Fruit fly (Drosophila melanogaster): Measurements from ENCODE around the gene abd-A.

The abd-A gene

DNA sequence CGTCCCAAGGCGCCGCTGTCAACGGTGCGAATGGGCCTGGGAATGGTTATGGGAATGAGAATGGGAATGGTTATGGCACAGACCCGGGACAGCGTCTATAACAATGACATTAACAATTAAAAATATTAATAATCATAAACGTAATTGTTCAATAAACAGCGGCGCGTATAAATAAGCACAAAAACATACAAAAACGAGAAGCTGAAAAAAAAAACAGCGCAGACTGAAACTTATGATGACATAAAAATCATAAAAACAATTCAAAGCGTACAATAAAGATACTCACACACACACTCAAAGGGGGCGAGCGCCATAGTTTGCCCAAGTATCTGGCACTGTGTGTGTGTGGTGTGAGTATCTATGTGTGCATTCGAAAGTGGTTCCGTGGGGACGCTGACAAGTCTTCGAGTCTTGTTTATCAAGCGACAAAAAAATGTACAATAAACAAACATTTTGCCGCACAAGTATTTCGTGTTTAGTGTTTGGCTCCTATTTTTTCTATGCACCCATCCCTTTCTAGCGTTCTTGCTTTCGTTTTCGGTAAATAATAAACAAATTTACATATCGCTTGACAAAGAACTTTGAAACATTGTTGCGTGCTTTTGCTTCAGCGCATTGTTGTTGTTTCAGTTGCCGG lies 16.6 kb downstream of the abd-A start:
- TF ChIP-seq br (GFP tag; optimal IDR thresholded peaks at IDR 0.05) (no peak), dsf (GFP tag; optimal IDR thresholded peaks at IDR 0.05; ENCODE audit: borderline replicate concordance) (no peak), h (GFP tag; optimal IDR thresholded peaks at IDR 0.05) (no peak), Hr78 (GFP tag; optimal IDR thresholded peaks at IDR 0.05) (no peak), woc (GFP tag; optimal IDR thresholded peaks at IDR 0.05) (no peak), N (GFP tag; optimal IDR thresholded peaks at IDR 0.05) (no peak), Jra (GFP tag; optimal IDR thresholded peaks at IDR 0.05) (no peak), rgr (GFP tag; optimal IDR thresholded peaks at IDR 0.05) (no peak), HLH106 (tag; optimal IDR thresholded peaks at IDR 0.05) (no peak), GATAd (GFP tag; optimal IDR thresholded peaks at IDR 0.05) (no peak), ey (GFP tag; optimal IDR thresholded peaks at IDR 0.05) (no peak), tai (GFP tag; optimal IDR thresholded peaks at IDR 0.05) (no peak), pan (optimal IDR thresholded peaks at IDR 0.05) (no peak)

DNA sequence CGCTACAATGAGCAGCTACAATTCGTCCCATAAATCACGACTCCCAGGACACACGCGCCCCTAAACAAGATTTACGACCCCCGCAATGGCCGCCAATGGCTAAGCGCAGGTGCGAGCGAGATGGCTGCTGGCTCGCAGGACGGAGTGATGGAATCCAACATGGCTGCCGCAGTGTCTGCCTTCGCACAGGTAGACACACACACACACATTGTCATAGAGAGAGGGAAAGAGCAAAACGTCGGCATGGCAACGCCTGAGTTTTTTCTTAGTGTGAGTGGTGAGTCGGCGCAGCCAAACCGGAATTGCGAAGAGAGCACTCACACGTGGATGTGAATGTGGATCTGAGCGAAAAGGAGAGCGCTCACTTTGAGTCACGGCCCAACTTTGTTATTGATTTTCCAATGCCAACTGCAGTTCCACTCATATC lies 18.1 kb downstream of the abd-A start:
- TF ChIP-seq Dif (GFP tag; optimal IDR thresholded peaks at IDR 0.05; ENCODE audit: partially characterized antibody) (peak; percentile 49), Myc (optimal IDR thresholded peaks at IDR 0.05) (no peak), fru (GFP tag; optimal IDR thresholded peaks at IDR 0.05) (no peak), Vsx2 (GFP tag; optimal IDR thresholded peaks at IDR 0.05; ENCODE audit: partially characterized antibody) (peak; percentile 41), dl (GFP tag; optimal IDR thresholded peaks at IDR 0.05; ENCODE audit: insufficient read depth in 1 of 2, partially characterized antibody in 2 of 2) (peak in 1 of 2 experiments; percentile 45)

DNA sequence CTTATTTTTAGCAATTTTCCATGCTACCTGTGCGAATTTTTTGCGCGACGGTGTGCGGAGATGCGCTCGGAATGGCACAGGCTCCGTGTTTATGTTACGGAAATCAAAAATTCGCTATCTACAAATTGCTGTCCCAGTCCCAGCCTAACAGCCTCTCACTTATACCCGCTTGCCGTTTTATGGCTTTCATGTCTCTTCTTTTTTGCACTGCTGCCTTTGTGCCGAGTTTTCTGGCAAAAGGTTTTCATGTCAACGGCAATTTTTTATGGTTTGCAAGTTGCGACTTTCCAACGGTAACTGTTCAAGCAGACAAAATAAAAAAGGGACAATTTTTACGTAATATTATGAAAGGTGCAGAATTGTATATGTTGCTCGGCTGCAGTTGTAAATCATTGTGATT lies 19.0 kb downstream of the abd-A start:
- TF ChIP-seq Mio (GFP tag; optimal IDR thresholded peaks at IDR 0.05) (no peak), psq (GFP tag; optimal IDR thresholded peaks at IDR 0.05) (no peak), Rel (GFP tag; optimal IDR thresholded peaks at IDR 0.05) (no peak), Rel (tag; optimal IDR thresholded peaks at IDR 0.05) (no peak), br (GFP tag; optimal IDR thresholded peaks at IDR 0.05) (no peak), ey (GFP tag; optimal IDR thresholded peaks at IDR 0.05) (no peak)

DNA sequence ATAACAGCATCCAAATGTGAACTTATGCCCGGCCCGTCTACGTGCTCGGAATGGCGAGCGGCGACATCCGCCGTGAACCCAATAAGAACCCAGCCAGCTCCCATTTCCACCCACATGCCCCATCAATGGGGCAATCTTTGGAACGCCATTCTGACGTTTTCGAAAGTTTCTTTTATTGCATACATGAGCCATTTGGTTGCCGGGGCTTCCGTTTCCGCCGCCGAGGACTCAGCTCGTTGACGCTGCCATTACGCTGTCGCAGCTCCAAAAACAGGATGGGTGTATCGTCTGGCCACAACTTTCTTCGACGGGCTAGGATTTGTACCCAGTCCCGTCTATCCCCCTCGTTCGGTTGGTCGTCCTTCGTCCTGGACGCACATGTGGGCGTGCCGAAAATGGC lies 23.7 kb downstream of the abd-A start:
- no peak for TF ChIP-seq Myc (optimal IDR thresholded peaks at IDR 0.05)
- TF ChIP-seq br (GFP tag; optimal IDR thresholded peaks at IDR 0.05) = no peak
- no peak for TF ChIP-seq CG9705 (GFP tag; optimal IDR thresholded peaks at IDR 0.05)
- TF ChIP-seq Abd-B (GFP tag; optimal IDR thresholded peaks at IDR 0.05) = no peak
- no peak for TF ChIP-seq sage (GFP tag; optimal IDR thresholded peaks at IDR 0.05)
- no peak for TF ChIP-seq Hr83 (GFP tag; optimal IDR thresholded peaks at IDR 0.05; ENCODE audit: poor library complexity, severe bottlenecking)
- no peak for TF ChIP-seq fru (GFP tag; optimal IDR thresholded peaks at IDR 0.05)
- no peak for TF ChIP-seq N (GFP tag; optimal IDR thresholded peaks at IDR 0.05)
- no peak for TF ChIP-seq Dfd (GFP tag; optimal IDR thresholded peaks at IDR 0.05)
- TF ChIP-seq ey (GFP tag; optimal IDR thresholded peaks at IDR 0.05) = no peak
- no peak for TF ChIP-seq lola (GFP tag; optimal IDR thresholded peaks at IDR 0.05)
- no peak for TF ChIP-seq Vsx2 (GFP tag; optimal IDR thresholded peaks at IDR 0.05; ENCODE audit: partially characterized antibody)
- TF ChIP-seq Hr78 (GFP tag; optimal IDR thresholded peaks at IDR 0.05) = no peak
- no peak for TF ChIP-seq dl (GFP tag; optimal IDR thresholded peaks at IDR 0.05; ENCODE audit: insufficient read depth in 1 of 2, partially characterized antibody in 2 of 2)
- TF ChIP-seq foxo (GFP tag; optimal IDR thresholded peaks at IDR 0.05) = no peak
- no peak for TF ChIP-seq rgr (GFP tag; optimal IDR thresholded peaks at IDR 0.05)

DNA sequence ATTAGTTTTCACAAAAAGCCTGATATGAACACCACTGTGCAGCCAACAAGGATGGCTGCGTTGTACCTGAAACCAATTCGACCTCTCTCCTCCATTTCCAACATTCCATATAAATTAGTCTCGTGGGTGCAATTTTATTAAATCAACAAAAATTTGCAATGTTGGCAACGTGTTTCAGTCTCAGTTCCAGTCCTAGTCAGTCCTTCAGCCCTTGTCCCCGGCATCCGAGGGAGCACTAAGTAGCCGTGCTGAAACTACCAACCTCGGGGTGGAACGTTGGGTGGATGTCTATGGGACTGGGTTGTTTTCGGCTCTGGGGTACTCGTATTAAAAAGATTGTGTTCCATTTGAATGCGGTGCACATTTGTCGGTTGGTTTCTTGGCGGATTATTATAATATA lies 25.8 kb downstream of the abd-A start:
- TF ChIP-seq woc (GFP tag; optimal IDR thresholded peaks at IDR 0.05) (no peak), fru (GFP tag; optimal IDR thresholded peaks at IDR 0.05) (no peak), foxo (GFP tag; optimal IDR thresholded peaks at IDR 0.05) (no peak), Myc (optimal IDR thresholded peaks at IDR 0.05) (no peak), Dfd (GFP tag; optimal IDR thresholded peaks at IDR 0.05) (no peak), pan (optimal IDR thresholded peaks at IDR 0.05) (no peak), Vsx2 (GFP tag; optimal IDR thresholded peaks at IDR 0.05; ENCODE audit: partially characterized antibody) (no peak), Abd-B (GFP tag; optimal IDR thresholded peaks at IDR 0.05) (no peak)

DNA sequence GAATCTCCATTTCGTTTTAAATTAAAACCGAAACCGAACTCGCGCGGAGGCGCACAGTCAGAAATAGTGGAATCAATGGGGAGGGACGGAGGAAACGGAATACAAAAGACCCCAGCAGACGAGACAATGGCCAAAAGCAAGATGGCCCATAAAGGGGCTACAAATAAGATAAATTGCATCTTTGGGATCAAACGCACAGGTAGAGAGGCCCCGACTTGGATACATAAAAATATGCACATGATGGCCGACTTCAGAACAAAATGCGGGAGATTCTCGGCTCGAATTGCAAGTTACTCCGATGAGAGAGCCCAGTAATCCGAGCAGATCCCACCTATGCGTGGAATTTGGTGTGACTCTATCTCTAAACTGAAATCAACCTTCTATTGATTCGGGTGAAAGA lies 28.4 kb downstream of the abd-A start:
- TF ChIP-seq tai (GFP tag; optimal IDR thresholded peaks at IDR 0.05) (no peak), dsf (GFP tag; optimal IDR thresholded peaks at IDR 0.05; ENCODE audit: borderline replicate concordance) (no peak), GATAd (GFP tag; optimal IDR thresholded peaks at IDR 0.05) (no peak), Hr83 (GFP tag; optimal IDR thresholded peaks at IDR 0.05; ENCODE audit: poor library complexity, severe bottlenecking) (no peak), Mio (GFP tag; optimal IDR thresholded peaks at IDR 0.05) (no peak), woc (GFP tag; optimal IDR thresholded peaks at IDR 0.05) (no peak)
